Worm (Caenorhabditis elegans) whole organism, midembryonic: Measurements from ENCODE around the gene D1086.2.
"Not testable (repeated sequence)": the region's sequence is repeated elsewhere in the genome, so short reads cannot be mapped to it uniquely, and the experiment has no call there.

Source experiments
- T22C8.4 ChIP-seq: fragments of 200-800 bp; sonication (Bioruptor generic); IDR thresholded peaks from 2 replicates; pipeline ENCODE4 v1.3.6; 2022; ENCODE audit warnings: missing genetic modification characterization, missing compliant biosample characterization
- cog-1 ChIP-seq: sonication (generic microtip); optimal IDR thresholded peaks from 2 replicates; lab custom pipeline; 2016; ENCODE audit warnings: missing genetic modification characterization, missing compliant biosample characterization
- flt-1 ChIP-seq: fragments of 200-800 bp; sonication (Bioruptor generic); IDR thresholded peaks from 2 replicates; pipeline ENCODE4 v1.3.6; 2022; ENCODE audit warnings: missing genetic modification characterization, missing compliant biosample characterization
- klf-2 ChIP-seq: fragments of 200-800 bp; sonication (Bioruptor generic); conservative IDR thresholded peaks from 2 replicates; pipeline ENCODE4 v1.3.6; 2022; ENCODE audit warnings: missing genetic modification reagents, missing genetic modification characterization, missing compliant biosample characterization
- med-1 ChIP-seq: sonication (generic microtip); optimal IDR thresholded peaks from 2 replicates; lab custom pipeline; 2017; ENCODE audit warnings: missing genetic modification characterization, mild to moderate bottlenecking, missing compliant biosample characterization, antibody characterized with exemption, missing genetic modification reagents; ENCODE audit not compliant: insufficient read depth
- ref-1 ChIP-seq: fragments of 200-800 bp; sonication (Bioruptor generic); conservative IDR thresholded peaks from 2 replicates; pipeline ENCODE4 v1.3.6; 2022; ENCODE audit warnings: missing genetic modification reagents, missing genetic modification characterization, missing compliant biosample characterization
- tab-1 ChIP-seq: fragments of 200-800 bp; sonication (Bioruptor generic); IDR thresholded peaks from 2 replicates; pipeline ENCODE4 v1.3.6; 2022; ENCODE audit warnings: missing genetic modification characterization, missing compliant biosample characterization
- ztf-23 ChIP-seq: fragments of 200-800 bp; sonication (Bioruptor generic); IDR thresholded peaks from 2 replicates; pipeline ENCODE4 v1.3.6; 2022; ENCODE audit warnings: missing genetic modification reagents, missing genetic modification characterization, missing compliant biosample characterization
- ztf-29 ChIP-seq: fragments of 200-800 bp; sonication (Bioruptor generic); IDR thresholded peaks from 2 replicates; pipeline ENCODE4 v1.3.6; 2022; ENCODE audit warnings: missing genetic modification reagents, missing genetic modification characterization, missing compliant biosample characterization

D1086.2 gene

DNA sequence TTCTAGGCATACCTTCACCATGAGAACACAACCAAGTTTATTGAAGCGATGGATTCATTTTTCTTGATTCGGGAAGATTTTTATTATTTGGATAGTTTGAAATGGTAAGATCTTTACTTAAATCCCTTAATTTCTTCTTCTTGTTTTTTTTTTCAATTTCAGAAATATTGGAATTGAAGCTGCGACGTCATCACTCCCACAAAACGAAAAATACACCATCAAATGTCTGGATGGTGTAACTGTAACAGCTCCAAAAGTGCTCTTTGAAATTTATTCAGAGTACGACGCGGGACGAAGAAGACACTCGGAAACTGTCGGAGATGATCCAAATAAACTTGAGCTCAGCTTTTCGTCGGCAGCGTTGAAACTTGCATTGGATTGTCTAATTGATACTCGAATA lies 34.0 kb downstream of the D1086.2 start, which contains the start of gene D1086.21:
Gene D1086.21 (plus strand): TSS at position 301 of the 400 bp plus-strand sequence.
- TF ChIP-seq tab-1 (GFP tag; lab: Robert Waterston, UW) (no peak), ztf-29 (GFP tag; lab: Robert Waterston, UW) (no peak), klf-2 (GFP tag; lab: Robert Waterston, UW) (no peak), cog-1 (no peak), flt-1 (GFP tag; lab: Robert Waterston, UW) (no peak)

DNA sequence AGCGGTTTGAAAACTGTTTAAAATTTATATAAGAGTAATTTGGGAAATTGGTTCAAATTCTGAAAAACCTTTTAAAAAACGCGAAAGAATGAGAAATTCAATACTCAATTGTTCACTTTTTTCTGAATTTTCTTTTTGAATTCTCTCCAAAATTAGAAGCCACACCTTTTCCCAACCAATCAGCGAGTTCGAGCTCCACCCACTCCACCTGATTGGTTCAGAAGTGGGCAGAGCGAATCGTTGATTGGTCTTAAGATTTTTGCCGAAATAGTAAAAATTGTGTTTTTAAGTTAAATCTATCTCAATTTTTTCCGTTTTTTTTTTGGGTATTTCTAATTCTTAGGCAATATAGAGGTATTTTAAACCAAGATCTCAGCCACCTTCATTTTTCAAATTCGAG lies 34.5 kb downstream of the D1086.2 start:
- no peak for TF ChIP-seq tab-1 (GFP tag; lab: Robert Waterston, UW)
- no peak for TF ChIP-seq ref-1
- TF ChIP-seq ztf-23, result no peak
- TF ChIP-seq T22C8.4 (GFP tag; lab: Robert Waterston, UW), result no peak
- TF ChIP-seq ztf-29 (GFP tag; lab: Robert Waterston, UW), result no peak

DNA sequence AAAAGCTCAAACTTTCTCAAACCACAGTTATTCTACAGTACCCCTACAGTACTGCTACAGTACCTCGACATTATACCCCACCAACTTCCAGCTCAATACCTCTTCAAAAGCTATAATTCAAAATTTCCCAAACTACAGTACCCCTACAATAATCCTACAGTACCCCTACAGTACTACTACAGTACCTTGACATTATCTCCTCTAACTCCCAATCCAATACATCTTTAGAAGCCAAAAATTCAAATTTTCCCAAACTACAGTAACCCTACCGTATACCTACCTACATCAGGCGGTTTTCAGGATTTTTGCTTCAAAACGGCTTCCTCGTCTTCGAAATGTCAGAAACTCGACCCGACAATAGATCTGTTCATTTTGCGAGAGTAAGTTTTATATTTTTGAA lies 40.9 kb downstream of the D1086.2 start, which contains the start of gene F58D12.3:
Gene F58D12.3 (plus strand): TSS at position 301 of the 400 bp plus-strand sequence.
- TF ChIP-seq T22C8.4 (GFP tag; lab: Robert Waterston, UW), result no peak
- no peak for TF ChIP-seq ztf-29 (GFP tag; lab: Robert Waterston, UW)
- TF ChIP-seq ref-1, result no peak
- TF ChIP-seq flt-1 (GFP tag; lab: Robert Waterston, UW), result no peak
- TF ChIP-seq med-1 (GFP tag; lab: Kevin White, UChicago), result no peak
- TF ChIP-seq ztf-23, result no peak
- TF ChIP-seq tab-1 (GFP tag; lab: Robert Waterston, UW), result no peak
- no peak for TF ChIP-seq cog-1
- TF ChIP-seq klf-2 (GFP tag; lab: Robert Waterston, UW), result no peak

DNA sequence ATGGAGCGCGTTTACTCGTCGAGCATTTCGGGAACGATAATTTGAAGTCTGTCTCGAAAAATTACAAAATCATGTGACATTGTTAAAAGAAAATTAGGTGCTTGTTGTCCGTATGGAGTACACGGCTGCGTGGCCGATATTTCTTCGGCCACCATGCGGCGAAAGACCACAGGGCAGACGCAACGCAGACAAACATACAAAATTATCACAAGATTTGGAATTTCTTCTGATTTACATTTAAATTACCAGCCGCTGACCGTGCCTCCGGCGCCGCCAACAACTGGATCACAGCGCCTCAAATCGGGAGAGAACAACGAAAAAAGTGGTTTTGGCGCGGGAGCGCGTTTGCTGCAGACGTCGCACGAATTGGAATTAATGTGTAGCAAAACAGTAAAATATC lies 43.4 kb downstream of the D1086.2 start:
- TF ChIP-seq ztf-29 (GFP tag; lab: Robert Waterston, UW) (peak; percentile 59; the same call in 1 of the 2 replicates), flt-1 (GFP tag; lab: Robert Waterston, UW) (peak; percentile 73; the same call in 1 of the 2 replicates), klf-2 (GFP tag; lab: Robert Waterston, UW) (peak; percentile 63; the same call in 1 of the 2 replicates), ztf-23 (peak; percentile 82), T22C8.4 (GFP tag; lab: Robert Waterston, UW) (peak; percentile 67), cog-1 (peak; percentile 74)

DNA sequence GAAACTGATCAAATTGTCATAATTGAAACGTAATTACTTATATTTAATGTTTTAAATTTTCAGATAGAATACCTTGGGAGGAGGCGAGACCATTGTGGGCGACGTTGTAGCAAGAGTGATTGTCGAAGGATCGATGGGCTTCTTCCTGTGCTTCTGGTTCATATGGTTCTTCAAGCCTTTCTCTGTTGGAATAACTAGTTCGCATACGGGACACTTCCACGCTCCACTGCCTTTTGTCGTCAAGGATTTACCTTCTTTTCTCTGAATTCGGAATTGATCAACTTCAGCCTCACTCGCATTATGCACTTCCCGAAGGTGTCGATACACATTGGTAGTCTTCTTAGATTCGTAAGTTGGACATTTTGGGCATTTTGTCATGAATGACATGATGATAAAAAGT lies 49.2 kb downstream of the D1086.2 start, which contains the start of gene F58D12.1:
Gene F58D12.1 (plus strand): TSS at position 301 of the 400 bp plus-strand sequence.
- not testable (repeated sequence) for TF ChIP-seq ref-1; med-1 (GFP tag; lab: Kevin White, UChicago); flt-1 (GFP tag; lab: Robert Waterston, UW)
